Fruit fly (Drosophila melanogaster): ENCODE measurements around the gene CG4496.

The CG4496 gene

DNA sequence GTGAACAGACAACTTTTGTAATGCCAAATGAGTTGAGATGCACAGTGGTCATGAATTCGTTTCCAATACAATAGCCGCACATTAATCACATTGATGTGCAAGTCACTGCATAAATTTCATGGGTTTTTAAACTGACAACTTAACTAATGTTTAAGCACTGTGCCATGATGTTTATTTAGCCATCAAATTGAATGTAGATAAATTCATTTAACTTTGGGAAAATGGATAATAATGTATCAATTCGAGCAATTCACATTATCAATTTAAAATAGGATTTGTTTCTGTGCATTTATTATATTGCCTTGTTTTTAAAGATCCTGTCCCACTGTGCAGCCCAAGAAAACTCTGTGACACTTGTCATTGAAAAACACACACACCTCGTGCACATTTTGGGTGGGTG, 41.7 kb downstream of the CG4496 start (continued):
- TF ChIP-seq Dip2 (GFP tag; IDR thresholded peaks at IDR 0.05), result no peak; the same call in 1 of the 2 replicates
- TF ChIP-seq lbe (GFP tag; optimal IDR thresholded peaks at IDR 0.05), result no peak
- TF ChIP-seq zf30C (GFP tag; optimal IDR thresholded peaks at IDR 0.05), result no peak
- TF ChIP-seq vnd (GFP tag; IDR thresholded peaks at IDR 0.05; ENCODE audit: partially characterized antibody), result no peak
- TF ChIP-seq CG7987 (GFP tag; optimal IDR thresholded peaks at IDR 0.05), result no peak
- peak; percentile 3 for TF ChIP-seq lilli (GFP tag; optimal IDR thresholded peaks at IDR 0.05)
- TF ChIP-seq CG5245 (GFP tag; optimal IDR thresholded peaks at IDR 0.05), result peak; percentile 60
- TF ChIP-seq Sox102F (GFP tag; optimal IDR thresholded peaks at IDR 0.05), result peak; percentile 91
- no peak for TF ChIP-seq zfh2 (GFP tag; optimal IDR thresholded peaks at IDR 0.05)
- TF ChIP-seq Deaf1 (tag; optimal IDR thresholded peaks at IDR 0.05), result peak; percentile 37
- TF ChIP-seq so (GFP tag; IDR thresholded peaks at IDR 0.05), result peak; percentile 86; the same call in 2 of the 3 replicates
- TF ChIP-seq CG18011 (GFP tag; optimal IDR thresholded peaks at IDR 0.05), result no peak
- peak; percentile 66 for TF ChIP-seq CG17385 (GFP tag; optimal IDR thresholded peaks at IDR 0.05)
- peak; percentile 48 for TF ChIP-seq kah (GFP tag; optimal IDR thresholded peaks at IDR 0.05)
- peak; percentile 69 for TF ChIP-seq bab2 (GFP tag; optimal IDR thresholded peaks at IDR 0.05)
- peak; percentile 60 for TF ChIP-seq CG15601 (tag; optimal IDR thresholded peaks at IDR 0.05)
- TF ChIP-seq CG32532 (GFP tag; IDR thresholded peaks at IDR 0.05), result no peak
- TF ChIP-seq CG8924 (tag; optimal IDR thresholded peaks at IDR 0.05), result peak; percentile 79
- peak; percentile 74 for TF ChIP-seq pnt (GFP tag; optimal IDR thresholded peaks at IDR 0.05)
- TF ChIP-seq salm (tag; optimal IDR thresholded peaks at IDR 0.05), result peak; percentile 62
- TF ChIP-seq CG16813 (GFP tag; IDR thresholded peaks at IDR 0.05; ENCODE audit: partially characterized antibody), result no peak
- no peak for TF ChIP-seq Hand (GFP tag; optimal IDR thresholded peaks at IDR 0.05)
- no peak for TF ChIP-seq sna (GFP tag; IDR thresholded peaks at IDR 0.05; ENCODE audit: partially characterized antibody)
- TF ChIP-seq Oli (tag; optimal IDR thresholded peaks at IDR 0.05), result peak; percentile 91
- peak; percentile 58 for TF ChIP-seq CG8359 (GFP tag; optimal IDR thresholded peaks at IDR 0.05; ENCODE audit: borderline replicate concordance)
- TF ChIP-seq CG9932 (GFP tag; IDR thresholded peaks at IDR 0.05), result no peak
- TF ChIP-seq CG11085 (GFP tag; IDR thresholded peaks at IDR 0.05), result no peak
- TF ChIP-seq kni (GFP tag; optimal IDR thresholded peaks at IDR 0.05), result no peak
- TF ChIP-seq ac (GFP tag; optimal IDR thresholded peaks at IDR 0.05), result peak; percentile 57
- no peak for TF ChIP-seq hth (optimal IDR thresholded peaks at IDR 0.05)
- TF ChIP-seq lola (GFP tag; optimal IDR thresholded peaks at IDR 0.05), result peak in 1 of 3 experiments; percentile 72
- peak; percentile 4 for TF ChIP-seq TFAM (GFP tag; optimal IDR thresholded peaks at IDR 0.05)
- 0 out of 2 replicates have a peak, but pooled peaks have one; percentile 55 for TF ChIP-seq CG14014 (GFP tag; IDR thresholded peaks at IDR 0.05)
- TF ChIP-seq CG6175 (GFP tag; IDR thresholded peaks at IDR 0.05), result no peak
- no peak for TF ChIP-seq rib (GFP tag; IDR thresholded peaks at IDR 0.05)
- TF ChIP-seq Six4 (GFP tag; optimal IDR thresholded peaks at IDR 0.05), result peak; percentile 77
- peak; percentile 84 for TF ChIP-seq CG7839 (tag; optimal IDR thresholded peaks at IDR 0.05)
- peak; percentile 56 for TF ChIP-seq CG12942 (GFP tag; optimal IDR thresholded peaks at IDR 0.05)
- TF ChIP-seq CG13894 (tag; optimal IDR thresholded peaks at IDR 0.05), result no peak
- TF ChIP-seq gsb-n (tag; optimal IDR thresholded peaks at IDR 0.05), result peak; percentile 74
- peak; percentile 62 for TF ChIP-seq NfI (GFP tag; optimal IDR thresholded peaks at IDR 0.05)
- peak; percentile 3 for TF ChIP-seq Usf (GFP tag; optimal IDR thresholded peaks at IDR 0.05)
- TF ChIP-seq bowl (GFP tag; IDR thresholded peaks at IDR 0.05), result no peak
- peak; percentile 23 for TF ChIP-seq Ets97D (GFP tag; optimal IDR thresholded peaks at IDR 0.05)
- peak; percentile 66 for TF ChIP-seq esg (GFP tag; conservative IDR thresholded peaks at IDR 0.05)
- TF ChIP-seq CHES-1-like (GFP tag; optimal IDR thresholded peaks at IDR 0.05), result peak; percentile 47
- peak in 1 of 2 experiments; percentile 29 for TF ChIP-seq crp (GFP tag; optimal IDR thresholded peaks at IDR 0.05)
- TF ChIP-seq repo (GFP tag; optimal IDR thresholded peaks at IDR 0.05), result no peak
- peak; percentile 53 for TF ChIP-seq wek (GFP tag; optimal IDR thresholded peaks at IDR 0.05)
- TF ChIP-seq aop (GFP tag; IDR thresholded peaks at IDR 0.05), result 0 out of 2 replicates have a peak, but pooled peaks have one; percentile 45

Measured in whole organism, embryonic.